Fruit fly (Drosophila melanogaster): Measurements from ENCODE around the gene mip130.
A peak's percentile ranks its signal among the peaks of the same experiment; 100 is the strongest.

The mip130 gene

DNA sequence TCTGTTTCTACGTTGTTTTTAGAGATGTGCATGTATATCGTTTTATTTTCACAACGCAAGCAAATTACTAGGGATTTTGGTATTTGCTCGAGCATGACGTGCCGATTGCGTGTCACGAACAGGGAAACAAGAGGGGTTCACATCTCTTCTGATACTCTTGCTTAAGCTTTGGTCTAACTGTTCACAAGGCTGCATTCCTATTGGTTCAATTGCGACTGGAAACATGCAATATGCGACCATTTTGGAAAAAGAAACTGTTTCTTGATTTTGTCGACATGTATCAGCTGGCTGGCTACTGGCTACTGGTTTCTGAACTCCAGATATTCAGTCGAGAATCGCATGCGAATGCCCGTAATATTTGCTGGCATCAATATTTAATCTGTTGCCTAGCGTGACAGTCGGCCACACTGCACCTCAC is 27.9 kb upstream of the mip130 start, which contains the start of gene Coa8 (continued):
- TF ChIP-seq ranshi (GFP tag; IDR thresholded peaks at IDR 0.05): peak; percentile 54; the same call in 1 of the 2 replicates
- TF ChIP-seq CG6272 (GFP tag; IDR thresholded peaks at IDR 0.05): 0 out of 2 replicates have a peak, but pooled peaks have one; percentile 5
- no peak for TF ChIP-seq HLH3B (GFP tag; IDR thresholded peaks at IDR 0.05)
- TF ChIP-seq bcd (GFP tag; optimal IDR thresholded peaks at IDR 0.05): peak; percentile 37
- TF ChIP-seq br (optimal IDR thresholded peaks at IDR 0.05): no peak
- no peak for TF ChIP-seq MESR4 (GFP tag; optimal IDR thresholded peaks at IDR 0.05)
- peak; percentile 62 for TF ChIP-seq BEAF-32 (GFP tag; optimal IDR thresholded peaks at IDR 0.05)
- TF ChIP-seq MTF-1 (GFP tag; optimal IDR thresholded peaks at IDR 0.05; ENCODE audit: borderline replicate concordance): no peak
- 0 out of 2 replicates have a peak, but pooled peaks have one; percentile 9 for TF ChIP-seq CG10959 (GFP tag; IDR thresholded peaks at IDR 0.05)
- peak; percentile 53 for TF ChIP-seq CG15514 (GFP tag; optimal IDR thresholded peaks at IDR 0.05)
- peak; percentile 19 for TF ChIP-seq CG10274 (GFP tag; optimal IDR thresholded peaks at IDR 0.05)
- TF ChIP-seq Lim3 (GFP tag; IDR thresholded peaks at IDR 0.05): no peak
- TF ChIP-seq CG14667 (GFP tag; IDR thresholded peaks at IDR 0.05): peak; percentile 30; the same call in 1 of the 2 replicates
- TF ChIP-seq unc-4 (GFP tag; IDR thresholded peaks at IDR 0.05; ENCODE audit: partially characterized antibody): peak; percentile 28; the same call in 1 of the 2 replicates
- TF ChIP-seq ems (GFP tag; optimal IDR thresholded peaks at IDR 0.05): peak; percentile 19
- no peak for TF ChIP-seq CG3163 (GFP tag; optimal IDR thresholded peaks at IDR 0.05)
- no peak for TF ChIP-seq Six4 (GFP tag; optimal IDR thresholded peaks at IDR 0.05)
- TF ChIP-seq CG30431 (GFP tag; optimal IDR thresholded peaks at IDR 0.05): no peak
- peak; percentile 63; the same call in 2 of the 3 replicates for TF ChIP-seq dysf (GFP tag; IDR thresholded peaks at IDR 0.05)
- TF ChIP-seq CG9609 (GFP tag; optimal IDR thresholded peaks at IDR 0.05): peak; percentile 66
- peak; percentile 62 for TF ChIP-seq zfh2 (GFP tag; optimal IDR thresholded peaks at IDR 0.05)
- TF ChIP-seq wdn (GFP tag; IDR thresholded peaks at IDR 0.05): no peak
- no peak for TF ChIP-seq Side (GFP tag; optimal IDR thresholded peaks at IDR 0.05)
- no peak for TF ChIP-seq cad (GFP tag; optimal IDR thresholded peaks at IDR 0.05)
- TF ChIP-seq Eip74EF (GFP tag; optimal IDR thresholded peaks at IDR 0.05): no peak
- TF ChIP-seq CG16813 (GFP tag; IDR thresholded peaks at IDR 0.05; ENCODE audit: partially characterized antibody): peak; percentile 42
- peak; percentile 23 for TF ChIP-seq CG12942 (GFP tag; optimal IDR thresholded peaks at IDR 0.05)
- TF ChIP-seq CG4424 (GFP tag; optimal IDR thresholded peaks at IDR 0.05): peak; percentile 4
- TF ChIP-seq sd (tag; optimal IDR thresholded peaks at IDR 0.05): no peak
- TF ChIP-seq sob (GFP tag; IDR thresholded peaks at IDR 0.05): 0 out of 2 replicates have a peak, but pooled peaks have one; percentile 52
- TF ChIP-seq CG17612 (GFP tag; IDR thresholded peaks at IDR 0.05): no peak
- TF ChIP-seq CG12155 (GFP tag; optimal IDR thresholded peaks at IDR 0.05): peak; percentile 11
- peak; percentile 33 for TF ChIP-seq sug (tag; optimal IDR thresholded peaks at IDR 0.05)
- no peak for TF ChIP-seq sqz (GFP tag; optimal IDR thresholded peaks at IDR 0.05)
- TF ChIP-seq CG15073 (GFP tag; optimal IDR thresholded peaks at IDR 0.05): no peak
- TF ChIP-seq Stat92E (GFP tag; optimal IDR thresholded peaks at IDR 0.05): no peak
- TF ChIP-seq zf30C (GFP tag; optimal IDR thresholded peaks at IDR 0.05): no peak
- peak; percentile 23 for TF ChIP-seq CG8089 (GFP tag; optimal IDR thresholded peaks at IDR 0.05)
- peak; percentile 37 for TF ChIP-seq btn (GFP tag; optimal IDR thresholded peaks at IDR 0.05)
- no peak for TF ChIP-seq CG3065 (GFP tag; optimal IDR thresholded peaks at IDR 0.05)
- TF ChIP-seq sisA (GFP tag; IDR thresholded peaks at IDR 0.05): peak; percentile 40
- no peak for TF ChIP-seq Hey (tag; optimal IDR thresholded peaks at IDR 0.05)
- TF ChIP-seq dati (GFP tag; IDR thresholded peaks at IDR 0.05): no peak
- TF ChIP-seq HLH4C (GFP tag; IDR thresholded peaks at IDR 0.05; ENCODE audit: partially characterized antibody): peak; percentile 42; the same call in 1 of the 3 replicates
- peak; percentile 52; the same call in 1 of the 2 replicates for TF ChIP-seq CG14441 (GFP tag; IDR thresholded peaks at IDR 0.05)
- TF ChIP-seq Oaz (GFP tag; IDR thresholded peaks at IDR 0.05): no peak
- TF ChIP-seq vnd (GFP tag; IDR thresholded peaks at IDR 0.05; ENCODE audit: partially characterized antibody): peak; percentile 50
- TF ChIP-seq eyg (GFP tag; optimal IDR thresholded peaks at IDR 0.05): no peak
- TF ChIP-seq ac (GFP tag; optimal IDR thresholded peaks at IDR 0.05): no peak
- TF ChIP-seq zen (tag; optimal IDR thresholded peaks at IDR 0.05): peak; percentile 10
- TF ChIP-seq BtbVII (GFP tag; optimal IDR thresholded peaks at IDR 0.05): peak; percentile 10
